Worm (Caenorhabditis elegans) whole organism, L3 larva: Measurements from ENCODE around the gene R05F9.11.

ENCODE experiments used
- fkh-2 ChIP-seq: fragments of 150-350 bp; optimal IDR thresholded peaks from 2 replicates; lab custom pipeline; 2014; ENCODE audit warnings: missing biosample characterization, missing genetic modification reagents, missing genetic modification characterization
- fos-1 ChIP-seq: fragments of 150-350 bp; optimal IDR thresholded peaks from 2 replicates; lab custom pipeline; 2014; ENCODE audit warnings: missing biosample characterization, missing genetic modification characterization
- lin-39 ChIP-seq: fragments of 150-350 bp; optimal IDR thresholded peaks from 2 replicates; lab custom pipeline; 2018; ENCODE audit warnings: missing biosample characterization, missing genetic modification reagents, missing genetic modification characterization
- mdl-1 ChIP-seq: fragments of 150-350 bp; optimal IDR thresholded peaks from 2 replicates; lab custom pipeline; 2014; ENCODE audit warnings: missing biosample characterization, missing genetic modification characterization
- nfya-1 ChIP-seq: sonication (generic microtip); optimal IDR thresholded peaks from 2 replicates; lab custom pipeline; 2017; ENCODE audit warnings: missing genetic modification characterization, mild to moderate bottlenecking, missing compliant biosample characterization, antibody characterized with exemption, moderate library complexity; ENCODE audit not compliant: insufficient read depth
- nhr-28 ChIP-seq: fragments of 150-350 bp; optimal IDR thresholded peaks from 2 replicates; lab custom pipeline; 2014; ENCODE audit warnings: missing biosample characterization, missing genetic modification characterization
- unc-39 ChIP-seq: sonication (generic microtip); optimal IDR thresholded peaks from 4 replicates; lab custom pipeline; 2017; ENCODE audit warnings: missing biosample characterization, missing genetic modification characterization

DNA sequence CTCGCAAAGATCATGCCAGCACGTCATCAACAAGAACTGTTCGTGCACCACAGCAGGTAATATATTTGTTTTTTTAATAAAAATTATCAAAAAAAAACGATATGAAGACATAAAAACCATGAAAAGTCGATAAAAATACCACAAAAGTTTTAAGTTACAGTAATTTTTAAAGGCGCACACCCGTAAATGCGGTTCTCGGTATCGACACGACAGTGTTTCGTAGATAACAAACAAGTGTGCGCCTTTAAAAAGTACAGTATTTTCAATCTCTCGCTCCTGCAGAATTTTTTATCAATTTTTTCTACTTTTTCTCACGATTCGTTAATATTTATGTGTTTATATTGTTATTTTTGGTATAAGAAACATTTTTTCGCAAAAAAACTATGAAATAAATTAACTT is 8.7 kb downstream of the R05F9.11 start:
- TF ChIP-seq nhr-28 (tag; lab: Kevin White, UChicago) (no peak), lin-39 (no peak), unc-39 (tag; lab: Kevin White, UChicago) (no peak), nfya-1 (no peak), fos-1 (tag; lab: Kevin White, UChicago) (no peak), fkh-2 (tag; lab: Kevin White, UChicago) (no peak), mdl-1 (tag; lab: Kevin White, UChicago) (no peak)
